Worm (Caenorhabditis elegans) whole organism, dauer: ENCODE data around the gene Y48G9A.7.

Experiments used
- unc-62 ChIP-seq: sonication (generic microtip); optimal IDR thresholded peaks from 2 replicates; lab custom pipeline; 2017; ENCODE audit warnings: missing biosample characterization, missing genetic modification reagents, missing genetic modification characterization

Y48G9A.7 gene

ce11 chrIII:2112009-2112408, 1.7 kb downstream of the Y48G9A.7 start:
- TF ChIP-seq unc-62 (GFP tag; lab: Kevin White, UChicago) = no peak

ce11 chrIII:2112601-2113176, 2.3 kb downstream of the Y48G9A.7 start:
- TF ChIP-seq unc-62 (GFP tag; lab: Kevin White, UChicago) = no peak

- TF ChIP-seq unc-62 (GFP tag; lab: Kevin White, UChicago) = no peak
Observed at ce11 chrIII:2115322-2115721, 5.0 kb downstream of the Y48G9A.7 start.

ce11 chrIII:2116797-2117196, 6.4 kb downstream of the Y48G9A.7 start, which contains the start of gene Y48G9A.11:
Gene Y48G9A.11 (minus strand): TSS chrIII:2116897.
- TF ChIP-seq unc-62 (GFP tag; lab: Kevin White, UChicago) = no peak

ce11 chrIII:2117541-2117940, 7.2 kb downstream of the Y48G9A.7 start, which contains the start of gene Y48G9A.6:
Gene Y48G9A.6 (plus strand): TSS chrIII:2117841.
- no peak for TF ChIP-seq unc-62 (GFP tag; lab: Kevin White, UChicago)

ce11 chrIII:2123673-2124187, 13.4 kb downstream of the Y48G9A.7 start, which contains the start of gene frl-1:
Gene frl-1 (plus strand): TSS chrIII:2124137.
- TF ChIP-seq unc-62 (GFP tag; lab: Kevin White, UChicago) = no peak

ce11 chrIII:2125936-2126335, 15.6 kb downstream of the Y48G9A.7 start:
- TF ChIP-seq unc-62 (GFP tag; lab: Kevin White, UChicago) = no peak

ce11 chrIII:2129377-2129776, 19.0 kb downstream of the Y48G9A.7 start:
- TF ChIP-seq unc-62 (GFP tag; lab: Kevin White, UChicago) = no peak

ce11 chrIII:2129991-2130390, 19.6 kb downstream of the Y48G9A.7 start:
- no peak for TF ChIP-seq unc-62 (GFP tag; lab: Kevin White, UChicago)

- no peak for TF ChIP-seq unc-62 (GFP tag; lab: Kevin White, UChicago)
Observed at ce11 chrIII:2132059-2132458, 21.7 kb downstream of the Y48G9A.7 start.

- TF ChIP-seq unc-62 (GFP tag; lab: Kevin White, UChicago) = no peak
Observed at ce11 chrIII:2133928-2134327, 23.6 kb downstream of the Y48G9A.7 start.

ce11 chrIII:2137490-2137889, 27.1 kb downstream of the Y48G9A.7 start:
- TF ChIP-seq unc-62 (GFP tag; lab: Kevin White, UChicago) = no peak

ce11 chrIII:2150555-2150954, 40.2 kb downstream of the Y48G9A.7 start:
- no peak for TF ChIP-seq unc-62 (GFP tag; lab: Kevin White, UChicago)

ce11 chrIII:2151480-2151995, 41.2 kb downstream of the Y48G9A.7 start, which contains the start of gene gcn-1:
Gene gcn-1 (plus strand): TSS chrIII:2151945.
- no peak for TF ChIP-seq unc-62 (GFP tag; lab: Kevin White, UChicago)

ce11 chrIII:2159152-2159551, 48.8 kb downstream of the Y48G9A.7 start:
- TF ChIP-seq unc-62 (GFP tag; lab: Kevin White, UChicago) = no peak
